Worm (Caenorhabditis elegans): Measurements from ENCODE around the gene F49C12.9.

ce11 chrIV:9343102-9343599, 27.1 kb upstream of the F49C12.9 start, which contains the start of gene pigc-1:
- TF ChIP-seq ama-1 (optimal IDR thresholded peaks at IDR 0.05) = no peak
- TF ChIP-seq ceh-13 (GFP tag; optimal IDR thresholded peaks at IDR 0.05) = no peak
- no peak for TF ChIP-seq F13C5.2 (tag; optimal IDR thresholded peaks at IDR 0.05)
- TF ChIP-seq tbx-11 (GFP tag; IDR thresholded peaks at IDR 0.05) = no peak

Measured in whole organism, early embryonic.